Worm (Caenorhabditis elegans) whole organism, L1 larva: Measurements from ENCODE around the gene chch-3.

Source experiments
- C04F5.9 ChIP-seq: sonication (generic microtip); optimal IDR thresholded peaks from 2 replicates; lab custom pipeline; 2016; ENCODE audit warnings: missing genetic modification characterization, missing compliant biosample characterization
- C16A3.4 ChIP-seq: fragments of 150-350 bp; optimal IDR thresholded peaks from 2 replicates; lab custom pipeline; 2014; ENCODE audit warnings: missing biosample characterization, missing genetic modification characterization
- C34B4.2 ChIP-seq: sonication (generic microtip); optimal IDR thresholded peaks from 2 replicates; lab custom pipeline; 2017; ENCODE audit warnings: mild to moderate bottlenecking, missing genetic modification characterization, missing compliant biosample characterization
- Y116A8C.19 ChIP-seq: sonication (generic microtip); optimal IDR thresholded peaks from 2 replicates; lab custom pipeline; 2016; ENCODE audit warnings: missing compliant biosample characterization, missing genetic modification characterization, borderline replicate concordance
- aly-2 ChIP-seq: fragments of 150-350 bp; optimal IDR thresholded peaks from 2 replicates; lab custom pipeline; 2014; ENCODE audit warnings: missing biosample characterization, missing genetic modification characterization
- ama-1 ChIP-seq: fragments of 150-350 bp; optimal IDR thresholded peaks from 2 replicates; lab custom pipeline; 2014
- ceh-82 ChIP-seq, 3 experiments: fragments of 150-350 bp in 1 of 3; sonication (generic microtip) in 2 of 3; optimal IDR thresholded peaks; 2 replicates each; lab custom pipeline; 2014 to 2017; ENCODE audit warnings: missing biosample characterization in 3 of 3, missing genetic modification characterization in 3 of 3
- efl-1 ChIP-seq, 4 experiments: fragments of 150-350 bp; optimal IDR thresholded peaks in 3 of 4; peaks in 1 of 4; 1 replicate in 1 of 4; 2 replicates in 3 of 4; lab custom pipeline; 2014; ENCODE audit warnings: missing biosample characterization in 2 of 4, missing genetic modification characterization in 2 of 4, missing genetic modification reagents in 2 of 4
- elt-2 ChIP-seq: sonication (generic microtip); optimal IDR thresholded peaks from 2 replicates; lab custom pipeline; 2016; ENCODE audit warnings: missing genetic modification characterization, mild to moderate bottlenecking, inconsistent platforms, missing compliant biosample characterization, missing genetic modification reagents
- elt-3 ChIP-seq, 6 experiments: fragments of 150-350 bp in 1 of 6; sonication (generic microtip); optimal IDR thresholded peaks; 2 replicates each; lab custom pipeline; 2017 to 2018; ENCODE audit warnings: missing biosample characterization in 6 of 6, missing genetic modification characterization in 6 of 6, inconsistent platforms in 1 of 6
- fkh-10 ChIP-seq: sonication (generic microtip); optimal IDR thresholded peaks from 2 replicates; lab custom pipeline; 2017; ENCODE audit warnings: missing biosample characterization, missing genetic modification reagents, missing genetic modification characterization
- fos-1 ChIP-seq: fragments of 150-350 bp; optimal IDR thresholded peaks from 2 replicates; lab custom pipeline; 2014; ENCODE audit warnings: missing biosample characterization, missing genetic modification characterization
- hpl-2 ChIP-seq: fragments of 150-350 bp; optimal IDR thresholded peaks from 2 replicates; lab custom pipeline; 2014; ENCODE audit warnings: missing biosample characterization, missing genetic modification reagents, missing genetic modification characterization
- irx-1 ChIP-seq: sonication (generic microtip); optimal IDR thresholded peaks from 2 replicates; lab custom pipeline; 2016; ENCODE audit warnings: missing genetic modification characterization, missing compliant biosample characterization
- isw-1 ChIP-seq: fragments of 200-800 bp; sonication (Bioruptor generic); IDR thresholded peaks from 2 replicates; pipeline ENCODE4 v1.3.6; 2022; ENCODE audit warnings: missing genetic modification characterization, missing compliant biosample characterization
- jun-1 ChIP-seq: fragments of 150-350 bp; optimal IDR thresholded peaks from 2 replicates; lab custom pipeline; 2014; ENCODE audit warnings: missing biosample characterization, missing genetic modification reagents, missing genetic modification characterization
- lin-13 ChIP-seq: fragments of 150-350 bp; optimal IDR thresholded peaks from 2 replicates; lab custom pipeline; 2014; ENCODE audit warnings: missing biosample characterization, missing genetic modification reagents, missing genetic modification characterization
- lin-35 ChIP-seq, 2 experiments: fragments of 150-350 bp; optimal IDR thresholded peaks; 2 replicates each; lab custom pipeline; 2014; ENCODE audit warnings: missing biosample characterization in 2 of 2, missing genetic modification characterization in 2 of 2, missing genetic modification reagents in 2 of 2
- mef-2 ChIP-seq: fragments of 150-350 bp; optimal IDR thresholded peaks from 2 replicates; lab custom pipeline; 2014; ENCODE audit warnings: missing biosample characterization, missing genetic modification characterization
- mep-1 ChIP-seq: fragments of 150-350 bp; optimal IDR thresholded peaks from 2 replicates; lab custom pipeline; 2014; ENCODE audit warnings: missing biosample characterization, missing genetic modification characterization
- nhr-19 ChIP-seq: fragments of 200-800 bp; sonication (Bioruptor generic); conservative IDR thresholded peaks from 2 replicates; pipeline ENCODE4 v1.3.6; 2022; ENCODE audit warnings: missing genetic modification characterization, missing compliant biosample characterization
- nhr-20 ChIP-seq: sonication (generic microtip); optimal IDR thresholded peaks from 2 replicates; lab custom pipeline; 2016; ENCODE audit warnings: mild to moderate bottlenecking, missing genetic modification characterization, missing compliant biosample characterization
- nhr-71 ChIP-seq: sonication (generic microtip); optimal IDR thresholded peaks from 2 replicates; lab custom pipeline; 2016; ENCODE audit warnings: mild to moderate bottlenecking, missing genetic modification characterization, moderate library complexity, missing compliant biosample characterization
- nhr-77 ChIP-seq: fragments of 150-350 bp; optimal IDR thresholded peaks from 2 replicates; lab custom pipeline; 2014; ENCODE audit warnings: missing biosample characterization, missing genetic modification characterization
- nhr-85 ChIP-seq: sonication (generic microtip); peaks from one replicate; lab custom pipeline; 2016; ENCODE audit warnings: missing genetic modification characterization, inconsistent platforms, missing compliant biosample characterization
- nhr-90 ChIP-seq: sonication (generic microtip); optimal IDR thresholded peaks from 2 replicates; lab custom pipeline; 2016; ENCODE audit warnings: mild to moderate bottlenecking, missing genetic modification characterization, missing compliant biosample characterization; ENCODE audit not compliant: poor library complexity
- pqm-1 ChIP-seq: sonication (generic microtip); optimal IDR thresholded peaks from 3 replicates; lab custom pipeline; 2017; ENCODE audit warnings: missing biosample characterization, missing genetic modification characterization
- rnt-1 ChIP-seq: sonication (generic microtip); optimal IDR thresholded peaks from 2 replicates; lab custom pipeline; 2016; ENCODE audit warnings: mild to moderate bottlenecking, missing genetic modification characterization, moderate library complexity, missing compliant biosample characterization
- snpc-4 ChIP-seq: fragments of 150-350 bp; optimal IDR thresholded peaks from 2 replicates; lab custom pipeline; 2014; ENCODE audit warnings: missing biosample characterization, missing genetic modification characterization
- tbx-2 ChIP-seq: sonication (generic microtip); optimal IDR thresholded peaks from 2 replicates; lab custom pipeline; 2016; ENCODE audit warnings: missing genetic modification characterization, missing compliant biosample characterization
- tlp-1 ChIP-seq: fragments of 150-350 bp; optimal IDR thresholded peaks from 2 replicates; lab custom pipeline; 2014; ENCODE audit warnings: missing biosample characterization, missing genetic modification characterization
- vab-15 ChIP-seq: sonication (generic microtip); optimal IDR thresholded peaks from 2 replicates; lab custom pipeline; 2017; ENCODE audit warnings: missing genotype, mild to moderate bottlenecking, missing genetic modification characterization, missing compliant biosample characterization
- ztf-4 ChIP-seq: fragments of 150-350 bp; optimal IDR thresholded peaks from 2 replicates; lab custom pipeline; 2014; ENCODE audit warnings: missing biosample characterization, missing genetic modification characterization

chch-3 gene

DNA sequence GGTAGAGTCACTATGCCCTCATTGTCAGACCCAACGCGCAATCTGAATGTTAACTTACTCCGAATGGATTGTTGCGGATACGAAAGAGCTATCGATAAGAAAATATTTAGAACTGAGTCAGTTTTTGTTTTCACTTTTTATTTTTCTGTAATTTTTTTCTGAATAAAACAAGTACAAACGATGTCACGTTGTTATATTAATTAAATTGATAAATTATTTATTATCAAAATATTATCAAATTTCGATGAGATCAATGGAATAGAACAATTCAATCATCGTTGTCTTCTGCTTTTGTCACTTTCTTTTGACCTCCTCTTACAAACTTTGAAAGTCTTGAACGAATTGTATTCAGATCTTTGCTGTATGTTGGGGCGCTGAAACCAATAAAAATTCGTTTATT, 9.8 kb upstream of the chch-3 start, which contains the start of gene mpz-6:
mpz-6 (minus strand) TSS at position 101 of the 400 bp plus-strand sequence.
- TF ChIP-seq nhr-71 = no peak
- TF ChIP-seq hpl-2 (GFP tag; lab: Kevin White, UChicago) = no peak

DNA sequence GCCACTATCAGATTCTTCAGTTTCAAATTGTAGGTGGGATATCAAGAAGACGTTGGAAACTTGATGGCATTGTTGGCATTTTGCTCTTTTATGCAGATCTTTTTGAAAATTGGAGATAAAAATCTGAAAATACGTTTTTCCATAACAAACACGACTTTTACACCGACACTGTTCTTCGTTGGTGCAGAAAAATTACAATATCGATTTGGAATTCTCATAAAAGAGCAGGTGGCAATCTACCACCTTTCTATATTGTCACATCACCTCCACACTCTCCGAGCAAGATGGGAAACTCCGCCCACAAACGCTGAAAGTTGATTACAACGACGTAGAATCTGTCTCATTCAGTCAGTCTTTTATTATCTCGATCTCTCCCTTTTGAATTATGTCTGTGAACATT, 9.3 kb upstream of the chch-3 start, which contains the start of gene arrd-2:
arrd-2 (plus strand) TSS at position 301 of the 400 bp plus-strand sequence.
- TF ChIP-seq nhr-20 (tag; lab: Kevin White, UChicago) (no peak), mef-2 (no peak), C16A3.4 (tag; lab: Kevin White, UChicago) (no peak), nhr-71 (no peak), jun-1 (no peak), aly-2 (tag; lab: Kevin White, UChicago) (no peak), C04F5.9 (tag; lab: Kevin White, UChicago) (no peak), Y116A8C.19 (tag; lab: Kevin White, UChicago) (no peak), ceh-82 (tag; optimal IDR thresholded peaks at IDR 0.05; lab: Kevin White, UChicago) (no peak), ztf-4 (no peak), ama-1 (no peak), lin-13 (GFP tag; lab: Kevin White, UChicago) (no peak), pqm-1 (tag; lab: Kevin White, UChicago) (no peak)
- TF ChIP-seq, all 84 proteins: peak for 0

DNA sequence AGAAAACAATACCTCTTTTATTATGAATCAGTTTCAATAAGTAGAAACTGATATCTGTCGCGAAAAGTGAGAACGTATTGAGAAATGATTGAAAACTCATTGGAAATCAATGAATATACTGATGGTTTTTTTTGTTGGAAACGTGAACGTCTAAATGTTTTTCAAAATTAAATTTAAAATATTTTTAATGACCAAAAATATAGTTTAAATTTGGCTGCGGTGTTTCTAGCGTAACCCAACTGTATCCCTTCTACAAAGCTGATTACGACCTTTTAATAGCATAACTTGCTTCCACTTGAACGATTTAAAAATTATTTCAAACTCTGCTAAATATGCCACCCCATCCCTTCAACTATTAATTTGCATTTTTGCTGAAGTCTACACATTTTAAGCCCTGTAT, 5.3 kb upstream of the chch-3 start, which contains the start of gene M176.9:
M176.9 (minus strand) TSS at position 101 of the 400 bp plus-strand sequence.
- no peak for TF ChIP-seq C34B4.2 (tag; lab: Kevin White, UChicago)

DNA sequence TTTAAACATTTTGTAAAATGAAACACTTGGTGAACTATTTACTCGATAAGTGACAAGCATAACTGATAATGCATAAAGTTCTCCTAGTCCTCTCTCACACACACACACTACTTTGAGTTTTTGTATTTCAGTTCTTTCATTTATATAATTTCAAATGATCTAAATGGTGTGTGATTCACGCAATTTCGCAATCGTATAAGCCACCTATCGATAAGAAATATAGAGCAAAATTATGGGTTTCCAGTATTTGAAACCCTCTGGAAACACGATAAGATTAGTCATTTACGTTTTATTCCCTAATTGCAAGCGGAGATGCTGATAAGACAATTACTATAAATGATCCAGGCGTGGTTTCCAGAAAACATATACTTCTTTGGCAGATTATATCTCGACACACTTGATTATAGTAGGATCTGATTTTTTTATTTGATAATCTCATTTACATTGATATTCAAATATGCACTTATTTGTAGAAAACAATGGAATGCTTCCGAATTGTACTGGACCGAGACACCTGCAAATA, 4.7 kb upstream of the chch-3 start, which contains the start of gene arrd-3:
arrd-3 (plus strand) TSS at position 473 of the 523 bp plus-strand sequence.
- TF ChIP-seq elt-2 (peak; percentile 66), fkh-10 (GFP tag; lab: Kevin White, UChicago) (no peak), ama-1 (no peak), nhr-71 (no peak), tlp-1 (tag; lab: Kevin White, UChicago) (peak; percentile 10)

DNA sequence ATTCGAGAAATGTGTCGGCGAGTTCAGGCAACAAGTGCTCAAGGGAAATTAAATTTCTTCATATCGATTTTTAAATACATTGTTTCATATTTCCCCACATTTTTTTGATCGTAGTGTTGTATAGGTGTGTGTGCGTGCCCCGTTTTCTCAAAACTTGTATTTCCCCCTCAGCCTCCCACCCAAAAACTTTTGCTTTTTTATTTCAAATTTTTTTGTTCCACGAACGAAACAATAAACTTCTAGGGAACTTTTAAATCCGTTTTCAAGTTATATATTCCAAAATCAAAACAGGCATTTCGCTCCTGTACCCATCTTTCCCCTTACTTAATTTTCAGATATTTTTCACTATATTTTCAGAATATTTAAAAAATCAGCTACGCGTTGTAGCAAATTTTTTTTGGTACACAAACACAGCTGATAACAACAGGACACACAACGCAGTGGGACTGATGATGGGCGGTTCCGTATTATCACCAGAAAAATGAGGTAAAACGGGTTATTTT, 1.3 kb downstream of the chch-3 start, which contains the start of the genes M176.4 and M176.16:
M176.4 (plus strand) TSS at position 301 of the 503 bp plus-strand sequence.
M176.16 (plus strand) TSS at position 453 of the 503 bp plus-strand sequence.
- TF ChIP-seq lin-35 (GFP tag; optimal IDR thresholded peaks at IDR 0.05; lab: Kevin White, UChicago) (no peak), rnt-1 (tag; lab: Kevin White, UChicago) (no peak), nhr-85 (tag; lab: Kevin White, UChicago) (peak; percentile 3), vab-15 (tag; lab: Kevin White, UChicago) (no peak), efl-1 (optimal IDR thresholded peaks at IDR 0.05; lab: Kevin White, UChicago) (no peak), efl-1 (GFP tag; optimal IDR thresholded peaks at IDR 0.05 in 1 of 2; lab: Kevin White, UChicago) (peak in 1 of 2 experiments; percentile 52), fos-1 (tag; lab: Kevin White, UChicago) (no peak), snpc-4 (tag; lab: Kevin White, UChicago) (no peak), tbx-2 (tag; lab: Kevin White, UChicago) (no peak), elt-2 (no peak), irx-1 (no peak), nhr-20 (tag; lab: Kevin White, UChicago) (no peak)

DNA sequence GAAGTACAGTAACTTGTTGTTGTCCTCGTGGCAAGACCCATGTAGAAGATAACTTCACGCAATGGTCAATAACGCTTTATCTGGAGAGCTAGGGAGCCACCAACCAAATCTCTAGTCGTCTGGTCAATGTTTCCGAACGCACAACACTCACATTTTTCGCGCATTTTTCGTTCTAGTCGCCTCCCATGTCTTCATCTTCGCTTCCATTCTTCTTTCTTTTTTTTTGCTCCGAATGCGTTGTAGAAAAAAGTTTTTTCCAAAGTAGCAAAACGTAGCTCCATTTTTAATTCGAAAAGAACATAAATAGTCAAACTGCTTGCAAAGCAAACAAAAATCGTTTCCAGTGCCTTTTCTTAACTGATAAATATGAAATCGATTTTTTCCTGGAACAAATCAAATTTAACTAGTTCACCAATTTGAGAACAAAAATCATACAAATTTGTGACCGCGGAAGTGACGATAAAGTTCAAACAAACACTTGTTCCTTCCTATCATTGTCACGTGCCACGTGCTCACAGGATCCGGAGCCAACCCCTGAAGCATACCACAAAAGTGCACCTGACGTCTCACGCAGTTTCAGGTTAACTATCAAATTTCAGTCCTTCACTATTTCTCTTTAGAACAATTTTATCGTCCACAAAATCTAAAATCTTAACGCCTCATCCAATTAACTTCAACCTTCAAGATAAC, 2.2 kb downstream of the chch-3 start:
- TF ChIP-seq nhr-90 (tag; lab: Kevin White, UChicago) (no peak), vab-15 (tag; lab: Kevin White, UChicago) (no peak), nhr-77 (tag; lab: Kevin White, UChicago) (no peak), pqm-1 (tag; lab: Kevin White, UChicago) (no peak), isw-1 (GFP tag; lab: Robert Waterston, UW) (no peak), elt-3 (tag; optimal IDR thresholded peaks at IDR 0.05; lab: Kevin White, UChicago) (no peak), elt-2 (peak; percentile 18), nhr-19 (GFP tag; lab: Robert Waterston, UW) (no peak), mep-1 (no peak)
- TF ChIP-seq, all 84 proteins: peak for 1
